Fruit fly (Drosophila melanogaster) whole organism, embryonic: ENCODE results near the gene CG14054.
A peak's percentile ranks its signal among the peaks of the same experiment; 100 is the strongest.

Source experiments
- Aef1 ChIP-seq: fragments of 200-800 bp; sonication (Bioruptor generic); IDR thresholded peaks from 3 replicates; pipeline ENCODE4 v1.3.6; 2022; ENCODE audit warnings: missing biosample characterization, missing genetic modification characterization
- B-H2 ChIP-seq: fragments of 200-800 bp; sonication (Bioruptor generic); optimal IDR thresholded peaks from 2 replicates; lab custom pipeline; 2018; ENCODE audit warnings: missing biosample characterization, mild to moderate bottlenecking, missing genetic modification characterization
- Bgb ChIP-seq: fragments of 200-800 bp; sonication (Bioruptor generic); IDR thresholded peaks from 2 replicates; pipeline ENCODE4 v1.3.6; 2022; ENCODE audit warnings: missing biosample characterization, missing genetic modification characterization; ENCODE audit not compliant: partially characterized antibody
- CG10543 ChIP-seq: fragments of 200-800 bp; sonication (Bioruptor generic); optimal IDR thresholded peaks from 3 replicates; lab custom pipeline; 2017; ENCODE audit warnings: missing biosample characterization, mild to moderate bottlenecking, missing genetic modification characterization, moderate library complexity
- CG11723 ChIP-seq: fragments of 200-800 bp; sonication (Bioruptor generic); optimal IDR thresholded peaks from 2 replicates; lab custom pipeline; 2017; ENCODE audit warnings: missing biosample characterization, mild to moderate bottlenecking, missing genetic modification characterization
- CG12071 ChIP-seq: fragments of 200-800 bp; sonication (Bioruptor generic); optimal IDR thresholded peaks from 3 replicates; lab custom pipeline; 2018; ENCODE audit warnings: missing biosample characterization, mild to moderate bottlenecking, missing genetic modification characterization
- CG12104 ChIP-seq: fragments of 200-800 bp; sonication (Bioruptor generic); optimal IDR thresholded peaks from 3 replicates; lab custom pipeline; 2016; ENCODE audit warnings: missing biosample characterization, missing genetic modification characterization
- CG12659 ChIP-seq: fragments of 200-800 bp; sonication (Bioruptor generic); optimal IDR thresholded peaks from 3 replicates; lab custom pipeline; 2017; ENCODE audit warnings: mild to moderate bottlenecking, missing biosample characterization, missing genetic modification reagents, missing genetic modification characterization
- CG1603 ChIP-seq: fragments of 200-800 bp; sonication (Bioruptor generic); optimal IDR thresholded peaks from 2 replicates; lab custom pipeline; 2019; ENCODE audit warnings: missing biosample characterization, mild to moderate bottlenecking, missing genetic modification characterization, moderate library complexity
- CG1647 ChIP-seq: fragments of 200-800 bp; sonication (Bioruptor generic); optimal IDR thresholded peaks from 3 replicates; lab custom pipeline; 2016; ENCODE audit warnings: missing biosample characterization, missing genetic modification characterization
- CG17361 ChIP-seq: fragments of 200-800 bp; sonication (Bioruptor generic); IDR thresholded peaks from 3 replicates; pipeline ENCODE4 v1.3.6; 2022; ENCODE audit warnings: missing biosample characterization, missing genetic modification characterization
- CG18619 ChIP-seq: fragments of 200-800 bp; sonication (Bioruptor generic); optimal IDR thresholded peaks from 3 replicates; lab custom pipeline; 2017; ENCODE audit warnings: missing biosample characterization, mild to moderate bottlenecking, missing genetic modification characterization
- CG2202 ChIP-seq: fragments of 200-800 bp; sonication (Bioruptor generic); optimal IDR thresholded peaks from 2 replicates; lab custom pipeline; 2018; ENCODE audit warnings: missing biosample characterization, mild to moderate bottlenecking, missing genetic modification characterization
- CG2678 ChIP-seq: fragments of 200-800 bp; sonication (Bioruptor generic); optimal IDR thresholded peaks from 3 replicates; lab custom pipeline; 2019; ENCODE audit warnings: missing biosample characterization, mild to moderate bottlenecking, missing genetic modification characterization, moderate library complexity
- CG31441 ChIP-seq: fragments of 200-800 bp; sonication (Bioruptor generic); IDR thresholded peaks from 2 replicates; pipeline ENCODE4 v1.3.6; 2022; ENCODE audit warnings: missing biosample characterization, missing genetic modification characterization
- CG42726 ChIP-seq: fragments of 200-800 bp; sonication (Bioruptor generic); IDR thresholded peaks from 2 replicates; pipeline ENCODE4 v1.3.6; 2022; ENCODE audit warnings: missing biosample characterization, missing genetic modification characterization; ENCODE audit not compliant: partially characterized antibody
- CG7372 ChIP-seq: fragments of 200-800 bp; sonication (Bioruptor generic); IDR thresholded peaks from 2 replicates; pipeline ENCODE4 v1.3.6; 2022; ENCODE audit warnings: missing biosample characterization, missing genetic modification characterization
- CG7745 ChIP-seq: fragments of 200-800 bp; sonication (Bioruptor generic); optimal IDR thresholded peaks from 2 replicates; lab custom pipeline; 2018; ENCODE audit warnings: missing biosample characterization, mild to moderate bottlenecking, missing genetic modification characterization, moderate library complexity
- CG8290 ChIP-seq, 3 experiments: fragments of 200-800 bp; sonication (Bioruptor generic); optimal IDR thresholded peaks; 2 replicates each; lab custom pipeline; 2016 to 2019; ENCODE audit warnings: missing biosample characterization in 3 of 3, missing genetic modification characterization in 3 of 3, mild to moderate bottlenecking in 2 of 3, moderate library complexity in 1 of 3
- CG8359 ChIP-seq: fragments of 200-800 bp; sonication (Bioruptor generic); optimal IDR thresholded peaks from 2 replicates; lab custom pipeline; 2017; ENCODE audit warnings: missing biosample characterization, mild to moderate bottlenecking, missing genetic modification characterization, borderline replicate concordance
- CG8478 ChIP-seq: fragments of >200 bp; optimal IDR thresholded peaks from 2 replicates; lab custom pipeline; 2018
- CkIIα-i1 ChIP-seq: fragments of 200-800 bp; sonication (Bioruptor generic); IDR thresholded peaks from 2 replicates; pipeline ENCODE4 v1.3.6; 2022; ENCODE audit warnings: missing biosample characterization, missing genetic modification characterization
- Deaf1 ChIP-seq: fragments of 200-800 bp; optimal IDR thresholded peaks from 3 replicates; lab custom pipeline; 2019; ENCODE audit warnings: missing biosample characterization, mild to moderate bottlenecking, missing genetic modification characterization, moderate library complexity
- Dfd ChIP-seq, 2 experiments: fragments of >200 bp; optimal IDR thresholded peaks; 2 replicates each; lab custom pipeline; 2017; ENCODE audit warnings: missing biosample characterization in 2 of 2, missing genetic modification characterization in 2 of 2
- Hmx ChIP-seq: fragments of 200-800 bp; sonication (Bioruptor generic); optimal IDR thresholded peaks from 2 replicates; lab custom pipeline; 2016; ENCODE audit warnings: missing biosample characterization, missing genetic modification characterization
- Hr39 ChIP-seq: fragments of >200 bp; optimal IDR thresholded peaks from 2 replicates; lab custom pipeline; 2017
- MTF-1 ChIP-seq: fragments of 200-800 bp; sonication (Bioruptor generic); optimal IDR thresholded peaks from 2 replicates; lab custom pipeline; 2018; ENCODE audit warnings: missing biosample characterization, mild to moderate bottlenecking, missing genetic modification characterization, borderline replicate concordance
- Nf-YB ChIP-seq: fragments of 200-800 bp; sonication (Bioruptor generic); optimal IDR thresholded peaks from 3 replicates; lab custom pipeline; 2019; ENCODE audit warnings: missing biosample characterization, mild to moderate bottlenecking, missing genetic modification characterization, moderate library complexity
- PHDP ChIP-seq: fragments of 200-800 bp; sonication (Bioruptor generic); optimal IDR thresholded peaks from 3 replicates; lab custom pipeline; 2018; ENCODE audit warnings: missing biosample characterization, mild to moderate bottlenecking, missing genetic modification characterization, moderate library complexity
- Rx ChIP-seq: fragments of 200-800 bp; sonication (Bioruptor generic); IDR thresholded peaks from 2 replicates; pipeline ENCODE4 v1.3.6; 2022; ENCODE audit warnings: missing biosample characterization, missing genetic modification characterization
- Sox102F ChIP-seq: fragments of 200-800 bp; sonication (Bioruptor generic); optimal IDR thresholded peaks from 2 replicates; lab custom pipeline; 2018; ENCODE audit warnings: missing biosample characterization, mild to moderate bottlenecking, missing genetic modification characterization, moderate library complexity
- YL-1 ChIP-seq: fragments of 200-800 bp; sonication (Bioruptor generic); optimal IDR thresholded peaks from 3 replicates; lab custom pipeline; 2017; ENCODE audit warnings: missing biosample characterization, mild to moderate bottlenecking, missing genetic modification characterization
- cas ChIP-seq: fragments of 200-800 bp; sonication (Bioruptor generic); IDR thresholded peaks from 2 replicates; pipeline ENCODE4 v1.3.6; 2022; ENCODE audit warnings: missing biosample characterization, missing genetic modification characterization
- chif ChIP-seq, 2 experiments: fragments of 200-800 bp; sonication (Bioruptor generic); optimal IDR thresholded peaks; 3 replicates each; lab custom pipeline; 2016; ENCODE audit warnings: missing biosample characterization in 2 of 2, missing genetic modification characterization in 2 of 2
- chn ChIP-seq: fragments of 200-800 bp; sonication (Bioruptor generic); optimal IDR thresholded peaks from 2 replicates; lab custom pipeline; 2016; ENCODE audit warnings: missing biosample characterization, missing genetic modification characterization
- dmrt11E ChIP-seq: fragments of 200-800 bp; sonication (Bioruptor generic); optimal IDR thresholded peaks from 3 replicates; lab custom pipeline; 2018; ENCODE audit warnings: missing biosample characterization, mild to moderate bottlenecking, missing genetic modification characterization, moderate library complexity
- dysf ChIP-seq: fragments of 200-800 bp; sonication (Bioruptor generic); IDR thresholded peaks from 3 replicates; pipeline ENCODE4 v1.3.6; 2022; ENCODE audit warnings: missing biosample characterization, missing genetic modification characterization
- en ChIP-seq: fragments of 200-800 bp; sonication (Bioruptor generic); optimal IDR thresholded peaks from 2 replicates; lab custom pipeline; 2016; ENCODE audit warnings: missing biosample characterization, missing genetic modification characterization
- fd96Cb ChIP-seq: fragments of 200-800 bp; sonication (Bioruptor generic); optimal IDR thresholded peaks from 2 replicates; lab custom pipeline; 2018; ENCODE audit warnings: missing biosample characterization, mild to moderate bottlenecking, missing genetic modification characterization, moderate library complexity
- kah ChIP-seq: fragments of 200-800 bp; sonication (Bioruptor generic); optimal IDR thresholded peaks from 2 replicates; lab custom pipeline; 2018; ENCODE audit warnings: missing biosample characterization, mild to moderate bottlenecking, missing genetic modification characterization
- lilli ChIP-seq: fragments of 200-800 bp; sonication (Bioruptor generic); optimal IDR thresholded peaks from 3 replicates; lab custom pipeline; 2016; ENCODE audit warnings: missing biosample characterization, missing genetic modification characterization
- mld ChIP-seq: fragments of 200-800 bp; sonication (Bioruptor generic); IDR thresholded peaks from 3 replicates; pipeline ENCODE4 v1.3.6; 2022; ENCODE audit warnings: missing biosample characterization, missing genetic modification characterization; ENCODE audit not compliant: partially characterized antibody
- nom ChIP-seq: fragments of 200-800 bp; sonication (Bioruptor generic); optimal IDR thresholded peaks from 2 replicates; lab custom pipeline; 2017; ENCODE audit warnings: missing biosample characterization, missing genetic modification characterization, mild to moderate bottlenecking, moderate library complexity, missing genetic modification reagents
- pb ChIP-seq: fragments of 200-800 bp; sonication (Bioruptor generic); optimal IDR thresholded peaks from 3 replicates; lab custom pipeline; 2016; ENCODE audit warnings: missing biosample characterization, missing genetic modification characterization
- pros ChIP-seq: fragments of 200-800 bp; sonication (Bioruptor generic); optimal IDR thresholded peaks from 3 replicates; lab custom pipeline; 2019; ENCODE audit warnings: missing biosample characterization, mild to moderate bottlenecking, missing genetic modification characterization, moderate library complexity
- ranshi ChIP-seq: fragments of 200-800 bp; sonication (Bioruptor generic); IDR thresholded peaks from 2 replicates; pipeline ENCODE4 v1.3.6; 2022; ENCODE audit warnings: missing biosample characterization, missing genetic modification characterization
- ro ChIP-seq: fragments of 200-800 bp; sonication (Bioruptor generic); IDR thresholded peaks from 2 replicates; pipeline ENCODE4 v1.3.6; 2022; ENCODE audit warnings: missing biosample characterization, missing genetic modification characterization
- sqz ChIP-seq: fragments of 200-800 bp; sonication (Bioruptor generic); optimal IDR thresholded peaks from 3 replicates; lab custom pipeline; 2018; ENCODE audit warnings: missing biosample characterization, mild to moderate bottlenecking, missing genetic modification characterization
- stwl ChIP-seq: fragments of 200-800 bp; sonication (Bioruptor generic); optimal IDR thresholded peaks from 3 replicates; lab custom pipeline; 2018; ENCODE audit warnings: missing biosample characterization, mild to moderate bottlenecking, missing genetic modification characterization, moderate library complexity
- zen ChIP-seq: fragments of 200-800 bp; sonication (Bioruptor generic); optimal IDR thresholded peaks from 3 replicates; lab custom pipeline; 2018; ENCODE audit warnings: missing biosample characterization, mild to moderate bottlenecking, missing genetic modification characterization, moderate library complexity

CG14054 gene

dm6 chrX:2032821-2033436 is 33.2 kb downstream of the CG14054 start (continued):
- TF ChIP-seq CG1647 (GFP tag; lab: Kevin White, UChicago) (no peak), ranshi (GFP tag; lab: Robert Waterston, UW) (no peak), sqz (GFP tag; lab: Kevin White, UChicago) (no peak), B-H2 (GFP tag; lab: Kevin White, UChicago) (no peak), Rx (GFP tag; lab: Robert Waterston, UW) (no peak), CG11723 (GFP tag; lab: Kevin White, UChicago) (no peak), ro (GFP tag; lab: Robert Waterston, UW) (no peak), Dfd (GFP tag; optimal IDR thresholded peaks at IDR 0.05; lab: Kevin White, UChicago) (no peak), stwl (tag; lab: Kevin White, UChicago) (no peak), CG12659 (GFP tag; lab: Kevin White, UChicago) (no peak), kah (GFP tag; lab: Kevin White, UChicago) (no peak), CG18619 (GFP tag; lab: Kevin White, UChicago) (no peak), chn (GFP tag; lab: Kevin White, UChicago) (no peak), mld (GFP tag; lab: Robert Waterston, UW) (no peak), CG8478 (lab: Kevin White, UChicago) (no peak), CG42726 (GFP tag; lab: Robert Waterston, UW) (no peak), lilli (GFP tag; lab: Kevin White, UChicago) (no peak), CG8359 (GFP tag; lab: Kevin White, UChicago) (no peak), CG2202 (no peak), fd96Cb (tag; lab: Kevin White, UChicago) (no peak), CG12104 (no peak), Bgb (no peak), dysf (GFP tag; lab: Robert Waterston, UW) (no peak), CG8290 (GFP tag; optimal IDR thresholded peaks at IDR 0.05; lab: Kevin White, UChicago) (no peak), CG8290 (tag; optimal IDR thresholded peaks at IDR 0.05; lab: Kevin White, UChicago) (peak in 1 of 2 experiments; percentile 23), Nf-YB (GFP tag; lab: Kevin White, UChicago) (no peak), Sox102F (GFP tag; lab: Kevin White, UChicago) (no peak), Deaf1 (tag; lab: Kevin White, UChicago) (peak; percentile 34), CG7745 (tag; lab: Kevin White, UChicago) (no peak), CG2678 (tag; lab: Kevin White, UChicago) (no peak), CG1603 (tag; lab: Kevin White, UChicago) (no peak), CG17361 (GFP tag; lab: Robert Waterston, UW) (no peak), CG31441 (GFP tag; lab: Robert Waterston, UW) (no peak), CkIIα-i1 (GFP tag; lab: Robert Waterston, UW) (no peak), dmrt11E (tag; lab: Kevin White, UChicago) (no peak), CG10543 (GFP tag; lab: Kevin White, UChicago) (peak; percentile 80), Hmx (GFP tag; lab: Kevin White, UChicago) (no peak), CG12071 (GFP tag; lab: Kevin White, UChicago) (no peak), CG7372 (GFP tag; lab: Robert Waterston, UW) (no peak), YL-1 (no peak), zen (tag; lab: Kevin White, UChicago) (no peak), PHDP (tag; lab: Kevin White, UChicago) (no peak), Aef1 (GFP tag; lab: Robert Waterston, UW) (no peak), en (no peak), MTF-1 (no peak), chif (GFP tag; optimal IDR thresholded peaks at IDR 0.05; lab: Kevin White, UChicago) (no peak), pb (GFP tag; lab: Kevin White, UChicago) (no peak), Hr39 (lab: Kevin White, UChicago) (no peak), pros (no peak), nom (GFP tag; lab: Kevin White, UChicago) (no peak), cas (no peak)
